Worm (Caenorhabditis elegans) whole organism, late embryonic: ENCODE measurements around the gene pipp-4P.

Experiments
- hlh-6 ChIP-seq: sonication (generic microtip); optimal IDR thresholded peaks from 2 replicates; lab custom pipeline; 2016; ENCODE audit warnings: missing genotype, missing genetic modification characterization, missing compliant biosample characterization
- hlh-8 ChIP-seq: sonication (generic microtip); optimal IDR thresholded peaks from 2 replicates; lab custom pipeline; 2016; ENCODE audit warnings: missing genotype, missing genetic modification characterization, missing compliant biosample characterization
- pros-1 ChIP-seq: fragments of 150-350 bp; optimal IDR thresholded peaks from 2 replicates; lab custom pipeline; 2014; ENCODE audit warnings: missing biosample characterization, missing genetic modification reagents, missing genetic modification characterization
- unc-3 ChIP-seq, 2 experiments: fragments of 200-800 bp in 1 of 2; sonication (Bioruptor generic) in 1 of 2; sonication (generic microtip) in 1 of 2; conservative IDR thresholded peaks in 1 of 2; optimal IDR thresholded peaks in 1 of 2; 2 replicates each; pipeline versions ENCODE4 v1.3.6 to Lab custom; 2016 to 2022; ENCODE audit warnings: missing compliant biosample characterization in 2 of 2, missing genetic modification characterization in 2 of 2, missing genetic modification reagents in 1 of 2

- no peak for TF ChIP-seq unc-3 (GFP tag; conservative IDR thresholded peaks at IDR 0.05; lab: Robert Waterston, UW)
- TF ChIP-seq unc-3 (tag; optimal IDR thresholded peaks at IDR 0.05; lab: Kevin White, UChicago) = no peak
- TF ChIP-seq pros-1 (tag; lab: Kevin White, UChicago) = no peak
- TF ChIP-seq hlh-6 = no peak
- TF ChIP-seq hlh-8 (tag; lab: Kevin White, UChicago) = no peak
Measured at ce11 chrIII:2855929-2856328, 36.8 kb downstream of the pipp-4P start, which contains the start of gene F56F11.4.
